Worm (Caenorhabditis elegans): ENCODE results near the gene F37C4.4.
A peak's percentile ranks its signal among the peaks of the same experiment; 100 is the strongest.

Gene F37C4.4

ce11 chrIV:3878283-3878938 is 11.3 kb downstream of the F37C4.4 start, which contains the start of gene F37C4.6:
Gene F37C4.6, minus strand, starts transcription at chrIV:3878333.
- TF ChIP-seq R02D3.7 (tag; optimal IDR thresholded peaks at IDR 0.05): no peak
- peak; percentile 14; the same call in 1 of the 2 replicates for TF ChIP-seq dmd-6 (GFP tag; IDR thresholded peaks at IDR 0.05)
- TF ChIP-seq spr-1 (tag; optimal IDR thresholded peaks at IDR 0.05): no peak
- peak; percentile 18 for TF ChIP-seq pqm-1 (tag; optimal IDR thresholded peaks at IDR 0.05)
- TF ChIP-seq hmg-1.1 (GFP tag; IDR thresholded peaks at IDR 0.05): no peak
- TF ChIP-seq aly-2 (tag; optimal IDR thresholded peaks at IDR 0.05): no peak
- TF ChIP-seq daf-16 (GFP tag; optimal IDR thresholded peaks at IDR 0.05): no peak
- TF ChIP-seq daf-16 (tag; optimal IDR thresholded peaks at IDR 0.05): peak; percentile 85
- TF ChIP-seq nhr-28 (tag; optimal IDR thresholded peaks at IDR 0.05): peak; percentile 9
- TF ChIP-seq hlh-11 (tag; optimal IDR thresholded peaks at IDR 0.05): peak; percentile 49
- no peak for TF ChIP-seq ama-1 (optimal IDR thresholded peaks at IDR 0.05)

ce11 chrIV:3881119-3881518 is 14.0 kb downstream of the F37C4.4 start, which contains the start of the genes F37C4.8 and oac-23:
Gene F37C4.8, minus strand, starts transcription at chrIV:3881219.
Gene oac-23, plus strand, starts transcription at chrIV:3881441.
- TF ChIP-seq aha-1 (tag) (peak; percentile 32), tag-97 (GFP tag; IDR thresholded peaks at IDR 0.05) (no peak), php-3 (GFP tag; IDR thresholded peaks at IDR 0.05) (no peak), lin-29 (GFP tag; IDR thresholded peaks at IDR 0.05) (no peak)

- TF ChIP-seq lim-7 (GFP tag; IDR thresholded peaks at IDR 0.05) (no peak), daf-16 (GFP tag; optimal IDR thresholded peaks at IDR 0.05) (no peak), daf-16 (tag; optimal IDR thresholded peaks at IDR 0.05) (no peak), ZK337.2 (GFP tag; IDR thresholded peaks at IDR 0.05) (no peak), ZK546.5 (tag; optimal IDR thresholded peaks at IDR 0.05) (no peak), zip-2 (tag; optimal IDR thresholded peaks at IDR 0.05) (no peak), F44E2.7 (GFP tag; IDR thresholded peaks at IDR 0.05) (no peak), skn-1 (tag; optimal IDR thresholded peaks at IDR 0.05) (no peak), lsy-2 (tag; optimal IDR thresholded peaks at IDR 0.05) (no peak), pqm-1 (tag; optimal IDR thresholded peaks at IDR 0.05) (no peak), nhr-41 (GFP tag; IDR thresholded peaks at IDR 0.05) (no peak), aly-2 (tag; optimal IDR thresholded peaks at IDR 0.05) (no peak), nhr-10 (tag; optimal IDR thresholded peaks at IDR 0.05) (no peak), nhr-77 (tag; optimal IDR thresholded peaks at IDR 0.05) (no peak)
Observed at ce11 chrIV:3885369-3885768, 18.3 kb downstream of the F37C4.4 start, which contains the start of gene oac-22. Gene oac-22, plus strand, starts transcription at chrIV:3885669.

ce11 chrIV:3888963-3889362 is 21.9 kb downstream of the F37C4.4 start, which contains the start of gene oac-21:
Gene oac-21, plus strand, starts transcription at chrIV:3889263.
- TF ChIP-seq unc-39 (tag; optimal IDR thresholded peaks at IDR 0.05): no peak
- TF ChIP-seq mdt-29 (GFP tag; IDR thresholded peaks at IDR 0.05): no peak
- TF ChIP-seq nhr-77 (tag; optimal IDR thresholded peaks at IDR 0.05): no peak
- TF ChIP-seq mep-1 (tag; optimal IDR thresholded peaks at IDR 0.05): no peak
- no peak for TF ChIP-seq saeg-2 (GFP tag; IDR thresholded peaks at IDR 0.05)
- TF ChIP-seq vab-7 (GFP tag; IDR thresholded peaks at IDR 0.05): no peak
- no peak for TF ChIP-seq spr-1 (tag; optimal IDR thresholded peaks at IDR 0.05)
- no peak for TF ChIP-seq pqm-1 (tag; optimal IDR thresholded peaks at IDR 0.05)
- TF ChIP-seq ZK546.5 (tag; optimal IDR thresholded peaks at IDR 0.05): no peak
- no peak for TF ChIP-seq Y75B8A.6 (GFP tag; IDR thresholded peaks at IDR 0.05)
- no peak for TF ChIP-seq lin-13 (GFP tag; optimal IDR thresholded peaks at IDR 0.05)
- TF ChIP-seq skn-1 (tag; optimal IDR thresholded peaks at IDR 0.05): no peak

ce11 chrIV:3892027-3892426 is 24.9 kb downstream of the F37C4.4 start, which contains the start of gene F56D6.9:
Gene F56D6.9, plus strand, starts transcription at chrIV:3892327.
- no peak for TF ChIP-seq ztf-7 (tag; optimal IDR thresholded peaks at IDR 0.05)
- no peak for TF ChIP-seq egl-43 (GFP tag; IDR thresholded peaks at IDR 0.05)
- no peak for TF ChIP-seq F26F4.8 (GFP tag; conservative IDR thresholded peaks at IDR 0.05)
- no peak for TF ChIP-seq Y75B8A.6 (GFP tag; IDR thresholded peaks at IDR 0.05)
- no peak for TF ChIP-seq nhr-11 (tag; optimal IDR thresholded peaks at IDR 0.05)
- no peak for TF ChIP-seq tra-1 (GFP tag; IDR thresholded peaks at IDR 0.05)
- no peak for TF ChIP-seq unc-130 (GFP tag; optimal IDR thresholded peaks at IDR 0.05)
- TF ChIP-seq lin-13 (GFP tag; optimal IDR thresholded peaks at IDR 0.05): no peak
- no peak for TF ChIP-seq sdz-12 (GFP tag; optimal IDR thresholded peaks at IDR 0.05)
- no peak for TF ChIP-seq daf-8 (GFP tag; IDR thresholded peaks at IDR 0.05)
- TF ChIP-seq snpc-4 (tag; optimal IDR thresholded peaks at IDR 0.05): no peak
- TF ChIP-seq ZK546.5 (tag; optimal IDR thresholded peaks at IDR 0.05): no peak
- no peak for TF ChIP-seq fos-1 (tag; optimal IDR thresholded peaks at IDR 0.05)
- no peak for TF ChIP-seq set-16 (GFP tag; IDR thresholded peaks at IDR 0.05)
- TF ChIP-seq lin-29 (GFP tag; IDR thresholded peaks at IDR 0.05): no peak

All from whole organism, L4 larva.